Fruit fly (Drosophila melanogaster) whole organism, embryonic: Measurements from ENCODE around the gene CG11382.

Experiments used
- CG10654 ChIP-seq: fragments of 200-800 bp; sonication (Bioruptor generic); optimal IDR thresholded peaks from 2 replicates; lab custom pipeline; 2016; ENCODE audit warnings: missing biosample characterization, missing genetic modification characterization
- CG11560 ChIP-seq: fragments of 200-800 bp; sonication (Bioruptor generic); IDR thresholded peaks from 3 replicates; pipeline ENCODE4 v1.3.6; 2022; ENCODE audit warnings: missing biosample characterization, missing genetic modification characterization
- CG11696 ChIP-seq: fragments of 200-800 bp; sonication (Bioruptor generic); IDR thresholded peaks from 2 replicates; pipeline ENCODE4 v1.3.6; 2022; ENCODE audit warnings: missing biosample characterization, missing genetic modification characterization
- CG15073 ChIP-seq: fragments of 200-800 bp; sonication (Bioruptor generic); optimal IDR thresholded peaks from 2 replicates; lab custom pipeline; 2016; ENCODE audit warnings: missing biosample characterization, missing genetic modification characterization
- CG15479 ChIP-seq: fragments of 200-800 bp; sonication (Bioruptor generic); optimal IDR thresholded peaks from 3 replicates; lab custom pipeline; 2019; ENCODE audit warnings: missing biosample characterization, mild to moderate bottlenecking, missing genetic modification characterization, moderate library complexity
- CG1602 ChIP-seq: fragments of 200-800 bp; sonication (Bioruptor generic); optimal IDR thresholded peaks from 3 replicates; lab custom pipeline; 2016; ENCODE audit warnings: missing biosample characterization, missing genetic modification characterization
- CG16863 ChIP-seq: fragments of 200-800 bp; sonication (Bioruptor generic); optimal IDR thresholded peaks from 3 replicates; lab custom pipeline; 2016; ENCODE audit warnings: missing biosample characterization, missing genetic modification characterization
- CG2202 ChIP-seq: fragments of 200-800 bp; sonication (Bioruptor generic); optimal IDR thresholded peaks from 2 replicates; lab custom pipeline; 2018; ENCODE audit warnings: missing biosample characterization, mild to moderate bottlenecking, missing genetic modification characterization
- CG2875 ChIP-seq: fragments of 200-800 bp; sonication (Bioruptor generic); optimal IDR thresholded peaks from 2 replicates; lab custom pipeline; 2017; ENCODE audit warnings: missing biosample characterization, mild to moderate bottlenecking, missing genetic modification characterization, missing genetic modification reagents
- CG31388 ChIP-seq: fragments of 200-800 bp; sonication (Bioruptor generic); optimal IDR thresholded peaks from 2 replicates; lab custom pipeline; 2016; ENCODE audit warnings: missing biosample characterization, missing genetic modification characterization
- CG3407 ChIP-seq: fragments of 200-800 bp; sonication (Bioruptor generic); optimal IDR thresholded peaks from 2 replicates; lab custom pipeline; 2018; ENCODE audit warnings: missing biosample characterization, mild to moderate bottlenecking, missing genetic modification characterization
- CG3847 ChIP-seq: fragments of 200-800 bp; sonication (Bioruptor generic); IDR thresholded peaks from 2 replicates; pipeline ENCODE4 v1.3.6; 2022; ENCODE audit warnings: missing biosample characterization, missing genetic modification characterization
- CG43689 ChIP-seq: fragments of 200-800 bp; sonication (Bioruptor generic); IDR thresholded peaks from 2 replicates; pipeline ENCODE4 v1.3.6; 2022; ENCODE audit warnings: missing biosample characterization, missing genetic modification characterization
- CG8359 ChIP-seq: fragments of 200-800 bp; sonication (Bioruptor generic); optimal IDR thresholded peaks from 2 replicates; lab custom pipeline; 2017; ENCODE audit warnings: missing biosample characterization, mild to moderate bottlenecking, missing genetic modification characterization, borderline replicate concordance
- D ChIP-seq, 2 experiments: fragments of 200-800 bp in 1 of 2; fragments of >200 bp in 1 of 2; sonication (Bioruptor generic) in 1 of 2; optimal IDR thresholded peaks; 2 replicates in 1 of 2; 3 replicates in 1 of 2; lab custom pipeline; 2017; ENCODE audit warnings: mild to moderate bottlenecking in 1 of 2, missing biosample characterization in 1 of 2, missing genetic modification characterization in 1 of 2, missing genetic modification reagents in 1 of 2
- Deaf1 ChIP-seq: fragments of 200-800 bp; optimal IDR thresholded peaks from 3 replicates; lab custom pipeline; 2019; ENCODE audit warnings: missing biosample characterization, mild to moderate bottlenecking, missing genetic modification characterization, moderate library complexity
- HLH54F ChIP-seq: fragments of 200-800 bp; sonication (Bioruptor generic); optimal IDR thresholded peaks from 3 replicates; lab custom pipeline; 2016; ENCODE audit warnings: missing biosample characterization, missing genetic modification characterization
- Hmr ChIP-seq: fragments of 200-800 bp; sonication (Bioruptor generic); optimal IDR thresholded peaks from 3 replicates; lab custom pipeline; 2017; ENCODE audit warnings: mild to moderate bottlenecking, missing biosample characterization, missing genetic modification reagents, missing genetic modification characterization
- Lhr ChIP-seq: fragments of 200-800 bp; sonication (Bioruptor generic); optimal IDR thresholded peaks from 3 replicates; lab custom pipeline; 2017; ENCODE audit warnings: mild to moderate bottlenecking, missing biosample characterization, missing genetic modification reagents, missing genetic modification characterization
- Mrtf ChIP-seq: fragments of 200-800 bp; sonication (Bioruptor generic); IDR thresholded peaks from 3 replicates; pipeline ENCODE4 v1.3.6; 2022; ENCODE audit warnings: missing biosample characterization, missing genetic modification characterization
- NC2α ChIP-seq: fragments of 200-800 bp; sonication (Bioruptor generic); optimal IDR thresholded peaks from 2 replicates; lab custom pipeline; 2016; ENCODE audit warnings: missing biosample characterization, missing genetic modification characterization
- Nf-YB ChIP-seq: fragments of 200-800 bp; sonication (Bioruptor generic); optimal IDR thresholded peaks from 3 replicates; lab custom pipeline; 2019; ENCODE audit warnings: missing biosample characterization, mild to moderate bottlenecking, missing genetic modification characterization, moderate library complexity
- Nf-YC ChIP-seq: fragments of 200-800 bp; optimal IDR thresholded peaks from 3 replicates; lab custom pipeline; 2019; ENCODE audit warnings: missing biosample characterization, mild to moderate bottlenecking, missing genetic modification characterization, moderate library complexity
- Stat92E ChIP-seq, 3 experiments: fragments of >200 bp in 2 of 3; fragments of 200-800 bp in 1 of 3; sonication (Bioruptor generic) in 1 of 3; optimal IDR thresholded peaks; 2 replicates each; lab custom pipeline; 2017 to 2019; ENCODE audit warnings: missing biosample characterization in 3 of 3, missing genetic modification characterization in 3 of 3, mild to moderate bottlenecking in 1 of 3, moderate library complexity in 1 of 3
- Vsx1 ChIP-seq: fragments of 200-800 bp; sonication (Bioruptor generic); optimal IDR thresholded peaks from 2 replicates; lab custom pipeline; 2017; ENCODE audit warnings: missing biosample characterization, mild to moderate bottlenecking, missing genetic modification characterization, missing genetic modification reagents
- aop ChIP-seq: fragments of 200-800 bp; sonication (Bioruptor generic); IDR thresholded peaks from 2 replicates; pipeline ENCODE4 v1.3.6; 2022; ENCODE audit warnings: missing biosample characterization, missing genetic modification characterization
- ap ChIP-seq: fragments of 200-800 bp; sonication (Bioruptor generic); IDR thresholded peaks from 2 replicates; pipeline ENCODE4 v1.3.6; 2022; ENCODE audit warnings: missing biosample characterization, missing genetic modification characterization
- chm ChIP-seq: fragments of 200-800 bp; sonication (Bioruptor generic); IDR thresholded peaks from 2 replicates; pipeline ENCODE4 v1.3.6; 2022; ENCODE audit warnings: missing biosample characterization, missing genetic modification characterization
- ci ChIP-seq: fragments of 200-800 bp; sonication (Bioruptor generic); IDR thresholded peaks from 3 replicates; pipeline ENCODE4 v1.3.6; 2022; ENCODE audit warnings: missing biosample characterization, missing genetic modification characterization
- crp ChIP-seq, 2 experiments: fragments of 200-800 bp; sonication (Bioruptor generic); optimal IDR thresholded peaks; 2 replicates in 1 of 2; 3 replicates in 1 of 2; lab custom pipeline; 2017; ENCODE audit warnings: missing biosample characterization in 2 of 2, missing genetic modification characterization in 2 of 2, mild to moderate bottlenecking in 1 of 2, moderate library complexity in 1 of 2
- cwo ChIP-seq: fragments of 200-800 bp; sonication (Bioruptor generic); optimal IDR thresholded peaks from 3 replicates; lab custom pipeline; 2017; ENCODE audit warnings: missing biosample characterization, missing genetic modification characterization, mild to moderate bottlenecking, moderate library complexity, missing genetic modification reagents
- dmrt99B ChIP-seq: fragments of 200-800 bp; sonication (Bioruptor generic); optimal IDR thresholded peaks from 2 replicates; lab custom pipeline; 2018; ENCODE audit warnings: missing biosample characterization, mild to moderate bottlenecking, missing genetic modification characterization, moderate library complexity
- emc ChIP-seq: fragments of 200-800 bp; sonication (Bioruptor generic); optimal IDR thresholded peaks from 2 replicates; lab custom pipeline; 2016; ENCODE audit warnings: missing biosample characterization, missing genetic modification characterization
- ftz-f1 ChIP-seq: fragments of 200-800 bp; sonication (Bioruptor generic); optimal IDR thresholded peaks from 2 replicates; lab custom pipeline; 2016; ENCODE audit warnings: missing biosample characterization, missing genetic modification characterization
- gcm ChIP-seq: fragments of 200-800 bp; sonication (Bioruptor generic); optimal IDR thresholded peaks from 2 replicates; lab custom pipeline; 2019; ENCODE audit warnings: missing biosample characterization, mild to moderate bottlenecking, missing genetic modification characterization, moderate library complexity
- jing ChIP-seq: fragments of 200-800 bp; sonication (Bioruptor generic); optimal IDR thresholded peaks from 2 replicates; lab custom pipeline; 2018; ENCODE audit warnings: missing biosample characterization, mild to moderate bottlenecking, missing genetic modification characterization
- mld ChIP-seq: fragments of 200-800 bp; sonication (Bioruptor generic); IDR thresholded peaks from 3 replicates; pipeline ENCODE4 v1.3.6; 2022; ENCODE audit warnings: missing biosample characterization, missing genetic modification characterization; ENCODE audit not compliant: partially characterized antibody
- nerfin-1 ChIP-seq: fragments of 200-800 bp; sonication (Bioruptor generic); optimal IDR thresholded peaks from 3 replicates; lab custom pipeline; 2019; ENCODE audit warnings: missing biosample characterization, mild to moderate bottlenecking, missing genetic modification characterization, moderate library complexity
- nom ChIP-seq: fragments of 200-800 bp; sonication (Bioruptor generic); optimal IDR thresholded peaks from 2 replicates; lab custom pipeline; 2017; ENCODE audit warnings: missing biosample characterization, missing genetic modification characterization, mild to moderate bottlenecking, moderate library complexity, missing genetic modification reagents
- org-1 ChIP-seq: fragments of 200-800 bp; sonication (Bioruptor generic); optimal IDR thresholded peaks from 2 replicates; lab custom pipeline; 2017; ENCODE audit warnings: missing biosample characterization, missing genetic modification characterization
- phol ChIP-seq: fragments of 200-800 bp; sonication (Bioruptor generic); optimal IDR thresholded peaks from 3 replicates; lab custom pipeline; 2018; ENCODE audit warnings: missing biosample characterization, mild to moderate bottlenecking, missing genetic modification characterization, moderate library complexity
- salm ChIP-seq: fragments of 200-800 bp; sonication (Bioruptor generic); optimal IDR thresholded peaks from 2 replicates; lab custom pipeline; 2018; ENCODE audit warnings: missing biosample characterization, mild to moderate bottlenecking, missing genetic modification characterization
- sob ChIP-seq: fragments of 200-800 bp; sonication (Bioruptor generic); IDR thresholded peaks from 2 replicates; pipeline ENCODE4 v1.3.6; 2022; ENCODE audit warnings: missing biosample characterization, missing genetic modification characterization
- sr ChIP-seq: fragments of 200-800 bp; sonication (Bioruptor generic); IDR thresholded peaks from 3 replicates; pipeline ENCODE4 v1.3.6; 2022; ENCODE audit warnings: missing biosample characterization, missing genetic modification characterization
- tap ChIP-seq: fragments of 200-800 bp; optimal IDR thresholded peaks from 3 replicates; lab custom pipeline; 2019; ENCODE audit warnings: missing biosample characterization, mild to moderate bottlenecking, missing genetic modification characterization, moderate library complexity
- tgo ChIP-seq: fragments of 200-800 bp; sonication (Bioruptor generic); IDR thresholded peaks from 3 replicates; pipeline ENCODE4 v1.3.6; 2022; ENCODE audit warnings: missing biosample characterization, missing genetic modification characterization
- tup ChIP-seq: fragments of 200-800 bp; sonication (Bioruptor generic); optimal IDR thresholded peaks from 2 replicates; lab custom pipeline; 2016; ENCODE audit warnings: missing biosample characterization, mild to moderate bottlenecking, missing genetic modification characterization, moderate library complexity
- wek ChIP-seq: fragments of 200-800 bp; sonication (Bioruptor generic); optimal IDR thresholded peaks from 3 replicates; lab custom pipeline; 2018; ENCODE audit warnings: missing biosample characterization, mild to moderate bottlenecking, missing genetic modification characterization, moderate library complexity
- zen ChIP-seq: fragments of 200-800 bp; sonication (Bioruptor generic); optimal IDR thresholded peaks from 3 replicates; lab custom pipeline; 2018; ENCODE audit warnings: missing biosample characterization, mild to moderate bottlenecking, missing genetic modification characterization, moderate library complexity

Gene CG11382

dm6 chrX:1232533-1233212 is 22.9 kb downstream of the CG11382 start (continued):
- TF ChIP-seq Nf-YB (GFP tag; lab: Kevin White, UChicago) (no peak), CG10654 (GFP tag; lab: Kevin White, UChicago) (no peak), CG3847 (GFP tag; lab: Robert Waterston, UW) (no peak), zen (no peak), Lhr (GFP tag; lab: Kevin White, UChicago) (no peak), ap (no peak), Stat92E (GFP tag; optimal IDR thresholded peaks at IDR 0.05; lab: Kevin White, UChicago) (no peak), Deaf1 (tag; lab: Kevin White, UChicago) (peak; percentile 46), Nf-YC (tag; lab: Kevin White, UChicago) (no peak), crp (GFP tag; optimal IDR thresholded peaks at IDR 0.05; lab: Kevin White, UChicago) (no peak), CG1602 (GFP tag; lab: Kevin White, UChicago) (no peak), Hmr (GFP tag; lab: Kevin White, UChicago) (no peak), org-1 (GFP tag; lab: Kevin White, UChicago) (no peak), tgo (GFP tag; lab: Robert Waterston, UW) (no peak), NC2α (GFP tag; lab: Kevin White, UChicago) (no peak), CG15479 (GFP tag; lab: Kevin White, UChicago) (no peak), CG2875 (GFP tag; lab: Kevin White, UChicago) (no peak), sr (no peak), cwo (no peak), CG11560 (no peak), jing (no peak), nom (peak; percentile 27), sob (GFP tag; lab: Robert Waterston, UW) (no peak), ftz-f1 (GFP tag; lab: Kevin White, UChicago) (no peak), tup (GFP tag; lab: Kevin White, UChicago) (no peak), D (optimal IDR thresholded peaks at IDR 0.05; lab: Kevin White, UChicago) (no peak), D (GFP tag; optimal IDR thresholded peaks at IDR 0.05; lab: Kevin White, UChicago) (no peak), tap (tag; lab: Kevin White, UChicago) (no peak), chm (GFP tag; lab: Robert Waterston, UW) (no peak), aop (GFP tag; lab: Robert Waterston, UW) (peak; percentile 20; the same call in 1 of the 2 replicates), CG15073 (GFP tag; lab: Kevin White, UChicago) (no peak), CG8359 (GFP tag; lab: Kevin White, UChicago) (no peak), CG16863 (GFP tag; lab: Kevin White, UChicago) (no peak), Mrtf (GFP tag; lab: Robert Waterston, UW) (no peak), salm (tag; lab: Kevin White, UChicago) (no peak), gcm (GFP tag; lab: Kevin White, UChicago) (no peak), mld (GFP tag; lab: Robert Waterston, UW) (no peak), CG31388 (GFP tag; lab: Kevin White, UChicago) (no peak), CG43689 (GFP tag; lab: Robert Waterston, UW) (no peak), Vsx1 (GFP tag; lab: Kevin White, UChicago) (no peak), nerfin-1 (no peak), dmrt99B (tag; lab: Kevin White, UChicago) (no peak), HLH54F (no peak), CG11696 (GFP tag; lab: Robert Waterston, UW) (no peak), wek (no peak), CG2202 (tag; lab: Kevin White, UChicago) (no peak), phol (tag; lab: Kevin White, UChicago) (no peak), emc (GFP tag; lab: Kevin White, UChicago) (no peak), CG3407 (GFP tag; lab: Kevin White, UChicago) (no peak), ci (GFP tag; lab: Robert Waterston, UW) (0 out of 3 replicates have a peak, but pooled peaks have one; percentile 13)
